Fruit fly (Drosophila melanogaster): Measurements from ENCODE around the gene Nek2.
A peak's percentile ranks its signal among the peaks of the same experiment; 100 is the strongest.

The Nek2 gene

DNA sequence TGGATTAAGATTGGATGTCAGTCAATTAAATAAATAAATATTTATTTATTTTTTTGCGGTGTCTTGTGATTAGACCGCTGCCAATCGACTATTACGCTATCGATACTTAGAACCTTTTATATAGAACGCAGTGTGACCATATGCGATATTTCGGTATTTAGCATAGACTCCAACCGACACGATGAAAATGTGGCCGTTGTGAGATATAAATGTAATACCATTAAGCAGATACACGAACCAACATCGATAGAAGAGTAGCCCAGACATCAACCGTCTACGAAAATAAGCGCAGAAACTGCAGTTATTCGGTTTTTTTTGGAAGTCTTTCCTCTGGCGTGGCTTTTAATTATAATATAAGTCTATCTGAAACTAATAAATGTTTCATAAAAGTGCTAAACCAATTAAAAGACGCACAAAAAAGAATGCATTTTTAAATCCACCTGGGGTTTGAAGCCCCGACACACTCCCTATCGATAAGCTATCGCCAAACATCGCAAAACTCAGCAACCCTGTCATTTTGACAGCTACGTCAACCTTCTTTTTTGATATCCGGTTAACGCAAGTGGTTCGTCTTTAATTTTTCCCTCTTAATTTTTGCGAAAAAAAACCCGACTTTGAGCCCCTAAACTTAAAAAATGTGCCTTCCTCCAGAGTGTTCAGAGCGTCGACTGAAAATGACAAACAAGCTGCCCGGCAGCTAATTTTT lies 41.9 kb upstream of the Nek2 start, which contains the start of the genes Dhdds and RpS14a:
Dhdds (minus strand) TSS at position 142 of the 706 bp plus-strand sequence.
RpS14a (plus strand) TSS at position 533 of the 706 bp plus-strand sequence.
- TF ChIP-seq pan (optimal IDR thresholded peaks at IDR 0.05): no peak
- TF ChIP-seq sage (GFP tag; optimal IDR thresholded peaks at IDR 0.05): peak; percentile 12
- peak; percentile 37 for TF ChIP-seq psq (GFP tag; optimal IDR thresholded peaks at IDR 0.05)
- TF ChIP-seq CG32264 (GFP tag; optimal IDR thresholded peaks at IDR 0.05): no peak
- TF ChIP-seq h (GFP tag; optimal IDR thresholded peaks at IDR 0.05): peak; percentile 46
- TF ChIP-seq dl (GFP tag; optimal IDR thresholded peaks at IDR 0.05; ENCODE audit: insufficient read depth in 1 of 2, partially characterized antibody in 2 of 2): no peak
- no peak for TF ChIP-seq Rel (GFP tag; optimal IDR thresholded peaks at IDR 0.05)
- peak; percentile 0 for TF ChIP-seq Rel (tag; optimal IDR thresholded peaks at IDR 0.05)
- no peak for TF ChIP-seq Dif (GFP tag; optimal IDR thresholded peaks at IDR 0.05; ENCODE audit: partially characterized antibody)
- TF ChIP-seq foxo (GFP tag; optimal IDR thresholded peaks at IDR 0.05): peak in 1 of 2 experiments; percentile 34
- TF ChIP-seq woc (GFP tag; optimal IDR thresholded peaks at IDR 0.05): peak; percentile 4
- no peak for TF ChIP-seq Dfd (GFP tag; optimal IDR thresholded peaks at IDR 0.05)
- peak; percentile 60 for TF ChIP-seq Myc (optimal IDR thresholded peaks at IDR 0.05)
- TF ChIP-seq Vsx2 (GFP tag; optimal IDR thresholded peaks at IDR 0.05; ENCODE audit: partially characterized antibody): no peak
- peak; percentile 69 for TF ChIP-seq rgr (GFP tag; optimal IDR thresholded peaks at IDR 0.05)
- peak; percentile 39 for TF ChIP-seq sv (GFP tag; optimal IDR thresholded peaks at IDR 0.05)
- no peak for TF ChIP-seq Mio (GFP tag; optimal IDR thresholded peaks at IDR 0.05)
- no peak for TF ChIP-seq jim (GFP tag; optimal IDR thresholded peaks at IDR 0.05)
- TF ChIP-seq usp (GFP tag; optimal IDR thresholded peaks at IDR 0.05): no peak
- peak; percentile 65 for TF ChIP-seq brk (GFP tag; optimal IDR thresholded peaks at IDR 0.05)
- peak; percentile 48 for TF ChIP-seq br (GFP tag; optimal IDR thresholded peaks at IDR 0.05)
- TF ChIP-seq dsf (GFP tag; optimal IDR thresholded peaks at IDR 0.05; ENCODE audit: borderline replicate concordance): no peak
- peak; percentile 50 for TF ChIP-seq CG9705 (GFP tag; optimal IDR thresholded peaks at IDR 0.05)
- no peak for TF ChIP-seq GATAd (GFP tag; optimal IDR thresholded peaks at IDR 0.05)
- TF ChIP-seq OdsH (GFP tag; optimal IDR thresholded peaks at IDR 0.05): peak; percentile 39
- no peak for TF ChIP-seq tai (GFP tag; optimal IDR thresholded peaks at IDR 0.05)
- TF ChIP-seq Abd-B (GFP tag; optimal IDR thresholded peaks at IDR 0.05): no peak
- no peak for TF ChIP-seq Jra (GFP tag; optimal IDR thresholded peaks at IDR 0.05)
- peak; percentile 42 for TF ChIP-seq fru (GFP tag; optimal IDR thresholded peaks at IDR 0.05)
- TF ChIP-seq Hnf4 (GFP tag; optimal IDR thresholded peaks at IDR 0.05): peak; percentile 10
- TF ChIP-seq CrebA (GFP tag; optimal IDR thresholded peaks at IDR 0.05; ENCODE audit: borderline replicate concordance): no peak
- no peak for TF ChIP-seq Hr78 (GFP tag; optimal IDR thresholded peaks at IDR 0.05)
- TF ChIP-seq Sp1 (GFP tag; optimal IDR thresholded peaks at IDR 0.05): peak; percentile 66
- peak; percentile 81 for TF ChIP-seq dmrt93B (GFP tag; optimal IDR thresholded peaks at IDR 0.05)
- TF ChIP-seq Hr83 (GFP tag; optimal IDR thresholded peaks at IDR 0.05; ENCODE audit: poor library complexity, severe bottlenecking): peak; percentile 44
- TF ChIP-seq HLH106 (tag; optimal IDR thresholded peaks at IDR 0.05): peak; percentile 38
- no peak for TF ChIP-seq N (GFP tag; optimal IDR thresholded peaks at IDR 0.05)
- TF ChIP-seq lola (GFP tag; optimal IDR thresholded peaks at IDR 0.05): no peak
- no peak for TF ChIP-seq ey (GFP tag; optimal IDR thresholded peaks at IDR 0.05)

DNA sequence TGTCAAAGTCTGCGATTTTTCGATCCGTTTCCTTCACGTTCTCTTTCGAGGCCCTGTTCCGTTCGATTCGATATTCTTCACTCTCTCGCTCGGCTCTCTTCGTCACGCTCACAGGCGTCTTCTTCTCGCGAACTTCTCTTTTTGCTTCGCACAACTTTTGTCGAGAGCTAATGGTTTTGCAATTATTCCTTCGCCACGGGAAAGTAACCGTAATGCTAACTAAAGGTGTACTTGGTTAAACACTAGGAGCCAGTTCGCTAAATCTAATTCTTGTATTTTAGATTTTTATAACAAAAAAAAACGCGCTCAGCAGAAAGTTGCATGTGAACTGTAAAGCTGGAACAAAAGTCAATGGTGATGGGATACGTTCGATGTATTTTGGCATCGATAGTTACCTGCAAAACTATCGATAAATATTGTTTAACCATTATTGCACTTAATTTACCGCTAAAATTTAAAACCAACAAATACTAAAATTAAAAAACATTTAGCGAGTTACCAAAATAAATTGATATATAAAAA lies 39.6 kb upstream of the Nek2 start, which contains the start of gene mahe:
mahe (minus strand) TSS at position 355 of the 522 bp plus-strand sequence.
- TF ChIP-seq sv (GFP tag; optimal IDR thresholded peaks at IDR 0.05) (no peak), br (GFP tag; optimal IDR thresholded peaks at IDR 0.05) (no peak), Dif (GFP tag; optimal IDR thresholded peaks at IDR 0.05; ENCODE audit: partially characterized antibody) (peak; percentile 54), Mio (GFP tag; optimal IDR thresholded peaks at IDR 0.05) (peak; percentile 7), fru (GFP tag; optimal IDR thresholded peaks at IDR 0.05) (no peak), brk (GFP tag; optimal IDR thresholded peaks at IDR 0.05) (peak; percentile 34), lola (GFP tag; optimal IDR thresholded peaks at IDR 0.05) (no peak), Hr78 (GFP tag; optimal IDR thresholded peaks at IDR 0.05) (no peak), h (GFP tag; optimal IDR thresholded peaks at IDR 0.05) (peak; percentile 7), rgr (GFP tag; optimal IDR thresholded peaks at IDR 0.05) (peak; percentile 4), GATAd (GFP tag; optimal IDR thresholded peaks at IDR 0.05) (no peak), dl (GFP tag; optimal IDR thresholded peaks at IDR 0.05; ENCODE audit: insufficient read depth in 1 of 2, partially characterized antibody in 2 of 2) (peak; percentile 7 to 47), foxo (GFP tag; optimal IDR thresholded peaks at IDR 0.05) (no peak), Sp1 (GFP tag; optimal IDR thresholded peaks at IDR 0.05) (peak; percentile 8), Jra (GFP tag; optimal IDR thresholded peaks at IDR 0.05) (no peak)
